Worm (Caenorhabditis elegans) whole organism, midembryonic: ENCODE measurements around the gene acs-12.

Experiments used
- T22C8.4 ChIP-seq: fragments of 200-800 bp; sonication (Bioruptor generic); IDR thresholded peaks from 2 replicates; pipeline ENCODE4 v1.3.6; 2022; ENCODE audit warnings: missing genetic modification characterization, missing compliant biosample characterization
- cog-1 ChIP-seq: sonication (generic microtip); optimal IDR thresholded peaks from 2 replicates; lab custom pipeline; 2016; ENCODE audit warnings: missing genetic modification characterization, missing compliant biosample characterization
- flt-1 ChIP-seq: fragments of 200-800 bp; sonication (Bioruptor generic); IDR thresholded peaks from 2 replicates; pipeline ENCODE4 v1.3.6; 2022; ENCODE audit warnings: missing genetic modification characterization, missing compliant biosample characterization
- klf-2 ChIP-seq: fragments of 200-800 bp; sonication (Bioruptor generic); conservative IDR thresholded peaks from 2 replicates; pipeline ENCODE4 v1.3.6; 2022; ENCODE audit warnings: missing genetic modification reagents, missing genetic modification characterization, missing compliant biosample characterization
- med-1 ChIP-seq: sonication (generic microtip); optimal IDR thresholded peaks from 2 replicates; lab custom pipeline; 2017; ENCODE audit warnings: missing genetic modification characterization, mild to moderate bottlenecking, missing compliant biosample characterization, antibody characterized with exemption, missing genetic modification reagents; ENCODE audit not compliant: insufficient read depth
- ref-1 ChIP-seq: fragments of 200-800 bp; sonication (Bioruptor generic); conservative IDR thresholded peaks from 2 replicates; pipeline ENCODE4 v1.3.6; 2022; ENCODE audit warnings: missing genetic modification reagents, missing genetic modification characterization, missing compliant biosample characterization
- tab-1 ChIP-seq: fragments of 200-800 bp; sonication (Bioruptor generic); IDR thresholded peaks from 2 replicates; pipeline ENCODE4 v1.3.6; 2022; ENCODE audit warnings: missing genetic modification characterization, missing compliant biosample characterization
- ztf-23 ChIP-seq: fragments of 200-800 bp; sonication (Bioruptor generic); IDR thresholded peaks from 2 replicates; pipeline ENCODE4 v1.3.6; 2022; ENCODE audit warnings: missing genetic modification reagents, missing genetic modification characterization, missing compliant biosample characterization
- ztf-29 ChIP-seq: fragments of 200-800 bp; sonication (Bioruptor generic); IDR thresholded peaks from 2 replicates; pipeline ENCODE4 v1.3.6; 2022; ENCODE audit warnings: missing genetic modification reagents, missing genetic modification characterization, missing compliant biosample characterization

ce11 chrV:20915186-20915585 lies 11.2 kb downstream of the acs-12 start, which contains the start of gene pbo-5:
- TF ChIP-seq med-1 (GFP tag; lab: Kevin White, UChicago) (no peak), flt-1 (GFP tag; lab: Robert Waterston, UW) (no peak), ref-1 (no peak), klf-2 (no peak), cog-1 (tag; lab: Kevin White, UChicago) (no peak), T22C8.4 (GFP tag; lab: Robert Waterston, UW) (no peak), ztf-23 (GFP tag; lab: Robert Waterston, UW) (no peak), ztf-29 (GFP tag; lab: Robert Waterston, UW) (no peak), tab-1 (GFP tag; lab: Robert Waterston, UW) (no peak)
